Worm (Caenorhabditis elegans) whole organism, late embryonic: ENCODE results near the gene Y62H9A.15.

Experiments
- C38D4.7 ChIP-seq: fragments of 200-800 bp; sonication (Bioruptor generic); optimal IDR thresholded peaks from 2 replicates; lab custom pipeline; 2018; ENCODE audit warnings: mild to moderate bottlenecking, missing genetic modification characterization, moderate library complexity, missing compliant biosample characterization
- F13H6.1 ChIP-seq: sonication (generic microtip); optimal IDR thresholded peaks from 2 replicates; lab custom pipeline; 2016; ENCODE audit warnings: missing genetic modification characterization, missing compliant biosample characterization
- ceh-30 ChIP-seq: fragments of 150-350 bp; optimal IDR thresholded peaks from 2 replicates; lab custom pipeline; 2014; ENCODE audit warnings: missing biosample characterization, missing genetic modification characterization
- ceh-9 ChIP-seq: sonication (generic microtip); optimal IDR thresholded peaks from 2 replicates; lab custom pipeline; 2016; ENCODE audit warnings: mild to moderate bottlenecking, missing genetic modification characterization, inconsistent platforms, missing compliant biosample characterization
- ets-4 ChIP-seq: sonication (generic microtip); optimal IDR thresholded peaks from 2 replicates; lab custom pipeline; 2016; ENCODE audit warnings: missing genetic modification characterization, missing compliant biosample characterization
- fkh-10 ChIP-seq: fragments of 150-350 bp; optimal IDR thresholded peaks from 2 replicates; lab custom pipeline; 2014; ENCODE audit warnings: missing biosample characterization, missing genetic modification reagents, missing genetic modification characterization
- hlh-8 ChIP-seq: sonication (generic microtip); optimal IDR thresholded peaks from 2 replicates; lab custom pipeline; 2016; ENCODE audit warnings: missing genotype, missing genetic modification characterization, missing compliant biosample characterization
- nhr-11 ChIP-seq: fragments of 150-350 bp; optimal IDR thresholded peaks from 2 replicates; lab custom pipeline; 2014; ENCODE audit warnings: missing biosample characterization, missing genetic modification characterization
- pag-3 ChIP-seq: sonication (generic microtip); optimal IDR thresholded peaks from 2 replicates; lab custom pipeline; 2016; ENCODE audit warnings: missing compliant biosample characterization, missing genetic modification characterization, borderline replicate concordance
- pha-4 ChIP-seq: fragments of 150-350 bp; optimal IDR thresholded peaks from 2 replicates; lab custom pipeline; 2018; ENCODE audit warnings: missing biosample characterization, missing genetic modification reagents, missing genetic modification characterization
- ttx-3 ChIP-seq: sonication (generic microtip); optimal IDR thresholded peaks from 2 replicates; lab custom pipeline; 2016; ENCODE audit warnings: missing genetic modification reagents, missing genetic modification characterization, missing compliant biosample characterization
- unc-55 ChIP-seq: sonication (generic microtip); optimal IDR thresholded peaks from 2 replicates; lab custom pipeline; 2017; ENCODE audit warnings: missing biosample characterization, missing genetic modification reagents, missing genetic modification characterization
- unc-86 ChIP-seq: sonication (generic microtip); optimal IDR thresholded peaks from 2 replicates; lab custom pipeline; 2016; ENCODE audit warnings: missing genetic modification characterization, missing compliant biosample characterization

DNA sequence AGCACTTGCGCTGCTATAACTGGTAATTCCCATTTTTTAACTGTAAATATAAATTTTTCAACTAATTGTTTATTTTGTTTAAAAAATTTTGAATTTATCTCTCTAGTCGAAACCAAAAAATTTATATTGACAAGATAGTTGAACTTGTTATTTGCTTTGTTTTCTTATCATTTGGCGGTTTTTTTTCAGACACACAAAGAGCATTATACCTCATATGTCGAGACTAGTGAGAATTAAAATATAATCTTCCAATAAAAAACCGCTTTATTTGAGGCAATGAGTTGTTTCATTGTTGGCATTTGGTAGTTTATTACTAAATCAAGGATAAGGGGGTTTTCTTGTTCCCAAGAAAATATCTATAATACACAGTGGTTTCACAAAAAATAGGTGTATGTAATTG, 1.7 kb downstream of the Y62H9A.15 start:
- TF ChIP-seq hlh-8 (tag; lab: Kevin White, UChicago) (no peak), unc-86 (tag; lab: Kevin White, UChicago) (no peak), fkh-10 (no peak), pha-4 (tag; lab: Kevin White, UChicago) (no peak), pag-3 (tag; lab: Kevin White, UChicago) (no peak), ceh-9 (no peak), unc-55 (GFP tag; lab: Kevin White, UChicago) (no peak), C38D4.7 (no peak), ets-4 (no peak), ceh-30 (tag; lab: Kevin White, UChicago) (no peak), nhr-11 (tag; lab: Kevin White, UChicago) (no peak), ttx-3 (tag; lab: Kevin White, UChicago) (no peak), F13H6.1 (tag; lab: Kevin White, UChicago) (no peak)
